Worm (Caenorhabditis elegans): Measurements from ENCODE around the gene K02D10.3.

The K02D10.3 gene

DNA sequence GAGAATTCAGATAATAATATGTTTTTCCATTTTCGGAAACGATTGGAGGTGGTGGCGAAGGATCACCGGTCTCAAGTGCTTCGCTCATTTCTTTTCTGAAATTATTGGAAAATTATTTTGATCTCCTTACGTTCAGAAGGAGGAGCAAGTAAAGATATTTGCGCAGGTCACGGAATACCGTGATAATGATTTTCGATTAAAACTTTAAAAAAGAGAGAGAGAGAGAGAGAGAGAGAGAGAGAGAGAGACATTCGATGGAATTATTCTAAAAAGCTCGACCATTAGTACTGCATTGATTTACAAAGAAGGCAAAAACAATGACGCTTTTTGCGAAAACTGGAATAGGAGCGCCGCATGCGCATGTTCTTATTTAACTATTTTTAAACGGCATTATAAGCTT lies 20.5 kb upstream of the K02D10.3 start, which contains the start of gene ztf-1:
TSS of gene ztf-1 (minus strand) at position 101 of the 400 bp plus-strand sequence.
- no peak for TF ChIP-seq rnt-1 (tag; optimal IDR thresholded peaks at IDR 0.05)
- TF ChIP-seq T23F11.4 (GFP tag; optimal IDR thresholded peaks at IDR 0.05), result no peak
- no peak for TF ChIP-seq syd-9 (tag; optimal IDR thresholded peaks at IDR 0.05)
- TF ChIP-seq nfya-1 (tag; optimal IDR thresholded peaks at IDR 0.05), result no peak
- no peak for TF ChIP-seq fax-1 (tag; optimal IDR thresholded peaks at IDR 0.05)

DNA sequence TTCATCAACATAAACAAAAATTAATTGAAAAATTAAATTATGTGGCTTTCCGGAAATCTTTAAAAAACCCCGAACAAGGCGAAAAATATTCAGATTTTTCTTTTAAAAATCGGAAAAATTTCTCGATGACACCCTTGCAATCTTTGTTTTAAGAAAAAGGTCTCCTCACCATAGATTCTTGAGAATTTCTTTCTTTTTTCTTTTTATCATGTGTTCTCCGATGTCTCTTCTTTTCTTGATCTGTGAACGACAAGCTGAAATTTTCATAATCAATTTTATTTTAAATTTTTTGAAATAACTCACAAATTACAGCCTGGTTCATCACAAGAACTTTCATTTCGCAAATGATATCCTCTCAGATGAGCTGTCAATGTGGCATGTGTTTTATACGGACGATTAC lies 19.5 kb upstream of the K02D10.3 start, which contains the start of the genes zfp-1 and F54F2.14:
TSS of gene zfp-1 (plus strand) at position 301 of the 400 bp plus-strand sequence.
TSS of gene F54F2.14 (plus strand) at position 312 of the 400 bp plus-strand sequence.
- no peak for TF ChIP-seq fax-1 (tag; optimal IDR thresholded peaks at IDR 0.05)
- TF ChIP-seq eyg-1 (tag; optimal IDR thresholded peaks at IDR 0.05), result no peak
- TF ChIP-seq tbx-7 (tag; optimal IDR thresholded peaks at IDR 0.05), result no peak
- no peak for TF ChIP-seq ref-2 (tag; optimal IDR thresholded peaks at IDR 0.05)
- TF ChIP-seq T23F11.4 (GFP tag; optimal IDR thresholded peaks at IDR 0.05), result no peak
- TF ChIP-seq nhr-232 (tag; optimal IDR thresholded peaks at IDR 0.05), result no peak
- TF ChIP-seq sdc-2 (tag; optimal IDR thresholded peaks at IDR 0.05), result no peak
- no peak for TF ChIP-seq hlh-13 (GFP tag; optimal IDR thresholded peaks at IDR 0.05)
- TF ChIP-seq hlh-15 (tag; optimal IDR thresholded peaks at IDR 0.05), result no peak
- no peak for TF ChIP-seq K09A11.1 (tag; optimal IDR thresholded peaks at IDR 0.05; ENCODE audit: insufficient read depth)
- TF ChIP-seq pat-9 (tag; optimal IDR thresholded peaks at IDR 0.05), result no peak
- no peak for TF ChIP-seq fkh-6 (tag; optimal IDR thresholded peaks at IDR 0.05)
- TF ChIP-seq nfya-1 (tag; optimal IDR thresholded peaks at IDR 0.05), result no peak
- TF ChIP-seq nhr-11 (tag; optimal IDR thresholded peaks at IDR 0.05), result no peak
- no peak for TF ChIP-seq sox-2 (GFP tag; IDR thresholded peaks at IDR 0.05)
- no peak for TF ChIP-seq dmd-4 (tag; optimal IDR thresholded peaks at IDR 0.05; ENCODE audit: borderline replicate concordance)
- TF ChIP-seq ets-4 (tag; optimal IDR thresholded peaks at IDR 0.05), result no peak
- no peak for TF ChIP-seq hlh-6 (tag; optimal IDR thresholded peaks at IDR 0.05)
- TF ChIP-seq ceh-22 (tag; optimal IDR thresholded peaks at IDR 0.05), result no peak
- TF ChIP-seq elt-4 (tag; optimal IDR thresholded peaks at IDR 0.05), result no peak

DNA sequence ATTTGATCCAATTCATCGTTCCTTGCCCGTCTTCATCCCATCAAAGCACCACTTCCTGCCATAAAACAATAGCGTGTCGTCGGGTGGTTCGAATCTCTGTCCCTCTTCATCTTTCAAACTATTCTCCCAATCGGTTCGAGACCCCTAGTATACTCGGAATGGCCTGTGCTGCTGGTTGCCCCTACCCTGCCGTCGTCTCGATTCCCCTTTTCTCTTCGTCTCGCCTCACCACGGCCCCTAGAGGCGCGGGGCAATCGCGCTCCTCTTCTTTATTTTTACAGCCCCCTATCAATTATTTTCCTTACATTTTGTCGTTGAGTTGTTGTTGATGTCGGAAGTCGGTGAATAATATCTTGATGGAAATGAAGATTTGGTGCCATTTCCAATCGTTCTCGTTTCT lies 16.9 kb upstream of the K02D10.3 start:
- no peak for TF ChIP-seq ama-1 (optimal IDR thresholded peaks at IDR 0.05)
- TF ChIP-seq sox-4 (tag; optimal IDR thresholded peaks at IDR 0.05), result no peak
- TF ChIP-seq hlh-8 (tag; optimal IDR thresholded peaks at IDR 0.05), result no peak
- TF ChIP-seq tbx-7 (tag; optimal IDR thresholded peaks at IDR 0.05), result no peak
- no peak for TF ChIP-seq nhr-11 (tag; optimal IDR thresholded peaks at IDR 0.05)
- no peak for TF ChIP-seq odd-2 (tag; optimal IDR thresholded peaks at IDR 0.05)
- TF ChIP-seq ceh-45 (GFP tag; IDR thresholded peaks at IDR 0.05), result no peak
- TF ChIP-seq ceh-31 (tag; optimal IDR thresholded peaks at IDR 0.05), result peak; percentile 29
- no peak for TF ChIP-seq ahr-1 (tag; optimal IDR thresholded peaks at IDR 0.05)
- no peak for TF ChIP-seq ceh-22 (tag; optimal IDR thresholded peaks at IDR 0.05)
- no peak for TF ChIP-seq pqm-1 (tag; optimal IDR thresholded peaks at IDR 0.05)
- TF ChIP-seq syd-9 (tag; optimal IDR thresholded peaks at IDR 0.05), result no peak
- no peak for TF ChIP-seq ets-4 (tag; optimal IDR thresholded peaks at IDR 0.05)
- peak; percentile 17 for TF ChIP-seq ceh-14 (tag; optimal IDR thresholded peaks at IDR 0.05)
- no peak for TF ChIP-seq ceh-9 (tag; optimal IDR thresholded peaks at IDR 0.05)
- no peak for TF ChIP-seq K02D7.2 (tag; optimal IDR thresholded peaks at IDR 0.05)
- TF ChIP-seq fkh-6 (tag; optimal IDR thresholded peaks at IDR 0.05), result no peak
- TF ChIP-seq hlh-15 (tag; optimal IDR thresholded peaks at IDR 0.05), result no peak
- TF ChIP-seq madf-2 (tag; optimal IDR thresholded peaks at IDR 0.05), result no peak
- TF ChIP-seq ceh-2 (tag; optimal IDR thresholded peaks at IDR 0.05), result no peak
- no peak for TF ChIP-seq sdc-2 (tag; optimal IDR thresholded peaks at IDR 0.05)
- no peak for TF ChIP-seq rnt-1 (tag; optimal IDR thresholded peaks at IDR 0.05)
- TF ChIP-seq mec-3 (tag; optimal IDR thresholded peaks at IDR 0.05; ENCODE audit: borderline replicate concordance), result no peak
- TF ChIP-seq ttx-3 (tag; optimal IDR thresholded peaks at IDR 0.05), result no peak
- no peak for TF ChIP-seq hlh-30 (tag; optimal IDR thresholded peaks at IDR 0.05; ENCODE audit: insufficient read depth)
- no peak for TF ChIP-seq fax-1 (tag; optimal IDR thresholded peaks at IDR 0.05)
- TF ChIP-seq hlh-6 (tag; optimal IDR thresholded peaks at IDR 0.05), result no peak
- TF ChIP-seq ceh-6 (GFP tag; optimal IDR thresholded peaks at IDR 0.05), result no peak
- no peak for TF ChIP-seq dmd-4 (tag; optimal IDR thresholded peaks at IDR 0.05; ENCODE audit: borderline replicate concordance)
- no peak for TF ChIP-seq ztf-16 (tag; optimal IDR thresholded peaks at IDR 0.05)
- peak; percentile 14 for TF ChIP-seq unc-42 (tag; optimal IDR thresholded peaks at IDR 0.05)
- TF ChIP-seq tbx-2 (tag; optimal IDR thresholded peaks at IDR 0.05), result peak; percentile 32
- TF ChIP-seq pax-1 (tag; optimal IDR thresholded peaks at IDR 0.05), result no peak
- TF ChIP-seq C08G9.2 (tag; optimal IDR thresholded peaks at IDR 0.05), result no peak
